Fruit fly (Drosophila melanogaster): ENCODE data around the gene CG11722.
A peak's percentile ranks its signal among the peaks of the same experiment; 100 is the strongest.

CG11722 gene

dm6 chr3R:10093252-10094030 lies 48.1 kb upstream of the CG11722 start (continued):
- peak; percentile 84 for TF ChIP-seq Med (GFP tag)
- TF ChIP-seq Sin3A (optimal IDR thresholded peaks at IDR 0.05), result no peak
- TF ChIP-seq CG10366 (GFP tag; IDR thresholded peaks at IDR 0.05), result no peak
- TF ChIP-seq oc (tag; optimal IDR thresholded peaks at IDR 0.05), result peak; percentile 14
- 0 out of 3 replicates have a peak, but pooled peaks have one; percentile 35 for TF ChIP-seq knrl (GFP tag; IDR thresholded peaks at IDR 0.05; ENCODE audit: partially characterized antibody)
- peak; percentile 7 for TF ChIP-seq CG8478 (optimal IDR thresholded peaks at IDR 0.05)
- TF ChIP-seq CG31365 (tag; optimal IDR thresholded peaks at IDR 0.05), result peak; percentile 8
- no peak for TF ChIP-seq pan (optimal IDR thresholded peaks at IDR 0.05)
- peak in 1 of 2 experiments; percentile 14 for TF ChIP-seq pan (GFP tag; optimal IDR thresholded peaks at IDR 0.05 in 1 of 2, IDR thresholded peaks at IDR 0.05 in 1 of 2)
- no peak for TF ChIP-seq CG17568 (GFP tag; optimal IDR thresholded peaks at IDR 0.05)
- TF ChIP-seq Opbp (GFP tag; IDR thresholded peaks at IDR 0.05; ENCODE audit: partially characterized antibody), result peak; percentile 29; the same call in 1 of the 3 replicates
- peak; percentile 19 for TF ChIP-seq unpg (GFP tag; optimal IDR thresholded peaks at IDR 0.05)
- TF ChIP-seq CG5953 (GFP tag; IDR thresholded peaks at IDR 0.05), result 0 out of 2 replicates have a peak, but pooled peaks have one; percentile 44
- TF ChIP-seq Hr78 (GFP tag; optimal IDR thresholded peaks at IDR 0.05), result peak in 1 of 2 experiments; percentile 40
- no peak for TF ChIP-seq onecut (GFP tag; IDR thresholded peaks at IDR 0.05)
- no peak for TF ChIP-seq ab (GFP tag; optimal IDR thresholded peaks at IDR 0.05)
- TF ChIP-seq kay (GFP tag; optimal IDR thresholded peaks at IDR 0.05), result peak; percentile 29
- no peak for TF ChIP-seq CG1529 (GFP tag; optimal IDR thresholded peaks at IDR 0.05)
- peak; percentile 56 for TF ChIP-seq Adf1 (GFP tag; IDR thresholded peaks at IDR 0.05)
- no peak for TF ChIP-seq Kr (GFP tag; optimal IDR thresholded peaks at IDR 0.05)
- TF ChIP-seq mirr (GFP tag; optimal IDR thresholded peaks at IDR 0.05), result peak; percentile 59
- TF ChIP-seq pzg (GFP tag; optimal IDR thresholded peaks at IDR 0.05), result no peak
- no peak for TF ChIP-seq CG30431 (GFP tag; optimal IDR thresholded peaks at IDR 0.05)
- TF ChIP-seq stc (GFP tag; IDR thresholded peaks at IDR 0.05), result no peak
- TF ChIP-seq CG12104 (GFP tag; optimal IDR thresholded peaks at IDR 0.05), result no peak
- no peak for TF ChIP-seq rib (GFP tag; IDR thresholded peaks at IDR 0.05)
- TF ChIP-seq CG10267 (tag; optimal IDR thresholded peaks at IDR 0.05), result no peak
- no peak for TF ChIP-seq CG18619 (GFP tag; optimal IDR thresholded peaks at IDR 0.05)
- no peak for TF ChIP-seq E2f1 (GFP tag; IDR thresholded peaks at IDR 0.05)
- peak; percentile 57 for TF ChIP-seq cwo (GFP tag; optimal IDR thresholded peaks at IDR 0.05)
- TF ChIP-seq dmrt11E (tag; optimal IDR thresholded peaks at IDR 0.05), result no peak
- peak; percentile 27; the same call in 1 of the 3 replicates for TF ChIP-seq CG34224 (GFP tag; IDR thresholded peaks at IDR 0.05; ENCODE audit: partially characterized antibody)
- TF ChIP-seq CG14667 (GFP tag; IDR thresholded peaks at IDR 0.05), result no peak
- TF ChIP-seq CG11695 (GFP tag; IDR thresholded peaks at IDR 0.05), result peak; percentile 27; the same call in 1 of the 3 replicates
- no peak for TF ChIP-seq chif (GFP tag; optimal IDR thresholded peaks at IDR 0.05)
- TF ChIP-seq toy (GFP tag; IDR thresholded peaks at IDR 0.05), result no peak
- peak; percentile 14; the same call in 1 of the 2 replicates for TF ChIP-seq CG10321 (GFP tag; IDR thresholded peaks at IDR 0.05)
- peak; percentile 44 for TF ChIP-seq CG13287 (GFP tag; IDR thresholded peaks at IDR 0.05; ENCODE audit: partially characterized antibody)

- no peak for TF ChIP-seq CG9727 (GFP tag; optimal IDR thresholded peaks at IDR 0.05)
- no peak for TF ChIP-seq CG17912 (GFP tag; optimal IDR thresholded peaks at IDR 0.05)
- no peak for TF ChIP-seq CG13624 (GFP tag; optimal IDR thresholded peaks at IDR 0.05)
- TF ChIP-seq CG3995 (GFP tag; optimal IDR thresholded peaks at IDR 0.05), result no peak
- no peak for TF ChIP-seq z (GFP tag; IDR thresholded peaks at IDR 0.05)
- TF ChIP-seq HLH3B (GFP tag; IDR thresholded peaks at IDR 0.05), result no peak
- no peak for TF ChIP-seq mld (GFP tag; IDR thresholded peaks at IDR 0.05; ENCODE audit: partially characterized antibody)
- no peak for TF ChIP-seq CG6272 (GFP tag; IDR thresholded peaks at IDR 0.05)
- TF ChIP-seq mirr (GFP tag; optimal IDR thresholded peaks at IDR 0.05), result no peak
- no peak for TF ChIP-seq BEAF-32 (GFP tag; optimal IDR thresholded peaks at IDR 0.05)
- no peak for TF ChIP-seq gsb (GFP tag; IDR thresholded peaks at IDR 0.05)
- no peak for TF ChIP-seq Chrac-16 (GFP tag; optimal IDR thresholded peaks at IDR 0.05)
- TF ChIP-seq CG7556 (GFP tag; optimal IDR thresholded peaks at IDR 0.05), result no peak
- TF ChIP-seq CG3065 (GFP tag; optimal IDR thresholded peaks at IDR 0.05), result no peak
- TF ChIP-seq CG3407 (GFP tag; optimal IDR thresholded peaks at IDR 0.05), result no peak
- TF ChIP-seq pzg (GFP tag; optimal IDR thresholded peaks at IDR 0.05), result no peak
These were observed 46.2 kb upstream of the CG11722 start for dm6 chr3R:10091513-10091912.

Data from whole organism, embryonic.